Fruit fly (Drosophila melanogaster) ovary, adult (tissue): ENCODE results near the gene Cep290.

Experiments used
- CG17801 ChIP-seq: fragments of 200-800 bp; optimal IDR thresholded peaks from 2 replicates; lab custom pipeline; 2019; ENCODE audit warnings: missing biosample characterization, mild to moderate bottlenecking, missing genetic modification characterization, moderate library complexity; ENCODE audit not compliant: partially characterized antibody

The Cep290 gene

DNA sequence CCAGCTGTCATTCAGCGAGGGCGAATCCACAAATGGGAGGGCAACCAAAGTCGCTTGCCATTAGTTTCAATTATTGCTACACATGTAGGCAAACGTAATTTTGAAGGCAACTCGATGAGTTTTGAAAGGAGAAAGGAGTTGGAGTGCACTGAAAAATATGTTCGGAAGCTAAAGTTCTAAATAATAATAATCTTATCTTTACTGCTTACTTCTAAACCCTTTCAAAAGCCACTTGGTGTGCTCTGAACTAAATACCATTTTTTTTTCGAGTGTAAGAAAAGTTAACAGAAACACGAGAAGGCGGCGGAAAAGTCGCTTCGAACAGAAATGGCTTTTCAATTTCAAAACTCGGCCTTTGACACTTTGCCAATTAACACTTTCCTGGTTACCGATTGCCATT is at the start of gene Cep290:
Gene Cep290, plus strand, starts transcription at position 301 of the 400 bp plus-strand sequence.
- TF ChIP-seq CG17801 (GFP tag; lab: Kevin White, UChicago): no peak

DNA sequence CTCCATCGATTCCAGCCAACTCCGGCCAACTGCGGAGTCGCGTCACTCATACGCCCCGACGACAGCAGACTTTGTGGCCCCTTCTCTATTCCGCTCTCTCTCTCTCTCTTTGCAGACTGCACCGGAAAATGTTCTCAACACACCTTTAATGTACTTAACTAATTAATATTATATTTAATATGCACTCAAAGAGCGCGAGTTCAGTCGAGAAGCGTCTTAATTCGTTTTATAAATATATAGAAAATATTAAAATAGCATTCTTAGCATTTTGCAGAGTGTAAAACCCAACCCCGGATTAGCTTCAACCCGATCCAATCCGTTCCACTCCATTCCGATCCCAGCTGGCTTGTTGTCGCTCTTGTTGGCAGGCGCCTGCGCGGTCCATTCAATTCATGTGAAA is 49.3 kb upstream of the Cep290 start:
- TF ChIP-seq CG17801 (GFP tag; lab: Kevin White, UChicago): no peak

DNA sequence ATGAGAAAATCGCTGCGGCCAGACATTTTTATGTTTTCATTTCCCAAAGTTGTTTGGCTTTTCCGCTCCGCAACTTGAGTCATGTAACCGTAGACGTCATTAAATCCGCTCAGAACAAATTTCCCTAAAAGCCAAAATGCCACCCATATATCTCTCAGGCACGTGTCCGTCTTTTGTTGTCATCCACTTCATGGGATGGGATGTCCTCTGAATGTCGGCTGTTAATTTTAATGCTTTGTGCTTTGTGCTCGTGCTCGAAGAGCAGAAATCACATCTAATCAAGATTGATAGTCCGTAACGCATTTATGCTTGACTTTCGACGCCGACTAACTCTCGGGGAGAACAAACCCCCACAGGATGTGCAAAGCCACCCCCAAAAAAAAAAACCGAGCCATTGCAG is 48.7 kb upstream of the Cep290 start:
- no peak for TF ChIP-seq CG17801 (GFP tag; lab: Kevin White, UChicago)

DNA sequence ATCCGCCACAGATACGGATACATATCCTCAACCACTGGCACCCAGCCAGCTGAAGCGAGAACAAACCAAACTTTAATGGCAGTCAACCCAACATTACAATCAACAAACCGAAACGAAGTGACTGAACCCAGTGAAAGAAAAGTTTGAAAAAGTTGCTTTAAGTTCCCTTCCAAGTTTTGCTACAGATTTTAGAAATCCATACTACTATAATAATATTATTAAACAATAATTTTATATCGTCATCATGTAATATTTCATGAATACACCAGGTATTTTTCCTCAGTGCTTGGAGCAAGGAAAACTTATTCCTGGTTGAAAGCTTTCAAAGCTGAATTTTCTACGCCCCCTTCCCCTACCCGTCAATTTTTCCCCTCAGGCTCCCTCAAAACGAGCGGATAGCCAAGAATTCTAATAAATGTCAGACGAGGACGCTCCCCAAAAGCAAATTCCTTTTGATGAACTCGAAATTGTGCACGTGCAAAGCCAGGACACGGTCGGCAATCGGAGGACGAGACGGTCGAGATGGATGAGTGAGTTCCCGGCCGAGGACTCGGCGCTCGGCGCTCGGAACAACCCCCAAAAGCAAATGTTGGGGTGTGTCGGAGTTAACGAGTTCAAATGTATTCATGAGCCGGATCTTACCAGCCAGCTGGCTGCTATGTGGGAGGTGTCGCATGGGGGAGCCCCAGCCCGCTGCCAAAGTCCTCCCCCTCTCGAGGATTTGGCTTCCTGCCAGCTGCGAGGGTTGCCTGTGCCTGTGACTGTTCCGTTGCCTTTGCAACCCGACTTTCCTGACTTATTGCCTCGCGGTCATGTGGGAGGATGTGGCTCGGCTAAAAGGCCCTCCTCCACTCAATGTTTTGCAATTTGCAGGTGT is 46.6 kb upstream of the Cep290 start:
- no peak for TF ChIP-seq CG17801 (GFP tag; lab: Kevin White, UChicago)

DNA sequence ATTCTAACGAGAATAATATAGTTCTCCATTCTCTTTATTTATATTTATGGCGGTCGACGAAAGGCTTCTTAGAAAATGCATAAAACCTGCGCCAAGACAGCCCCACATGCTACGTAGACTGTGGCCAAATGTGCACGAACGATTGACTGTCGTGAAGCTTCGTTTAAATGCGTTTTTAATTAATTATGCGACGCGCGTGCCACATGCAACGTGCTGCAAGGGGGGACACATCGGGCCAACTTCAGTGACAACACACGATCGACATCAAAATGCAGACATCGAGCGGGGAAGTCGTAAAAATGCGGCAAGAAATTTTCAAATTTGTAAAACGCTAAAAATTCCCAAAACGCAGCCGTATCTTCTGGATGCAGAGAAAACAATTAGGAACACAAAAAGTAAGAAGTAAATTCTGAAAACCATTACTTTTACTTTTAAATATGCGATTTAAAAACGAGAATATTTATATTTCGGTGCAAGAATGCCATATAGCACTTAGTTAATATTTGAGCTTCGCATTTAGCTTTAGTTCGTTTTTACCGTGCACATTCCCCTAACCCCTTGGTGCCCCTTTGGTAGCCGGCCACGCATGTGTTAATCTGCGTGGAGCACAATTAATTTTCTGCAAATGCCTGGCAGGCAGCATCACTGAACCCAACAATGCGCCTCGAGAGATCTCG is 43.8 kb upstream of the Cep290 start:
- TF ChIP-seq CG17801 (GFP tag; lab: Kevin White, UChicago): no peak

DNA sequence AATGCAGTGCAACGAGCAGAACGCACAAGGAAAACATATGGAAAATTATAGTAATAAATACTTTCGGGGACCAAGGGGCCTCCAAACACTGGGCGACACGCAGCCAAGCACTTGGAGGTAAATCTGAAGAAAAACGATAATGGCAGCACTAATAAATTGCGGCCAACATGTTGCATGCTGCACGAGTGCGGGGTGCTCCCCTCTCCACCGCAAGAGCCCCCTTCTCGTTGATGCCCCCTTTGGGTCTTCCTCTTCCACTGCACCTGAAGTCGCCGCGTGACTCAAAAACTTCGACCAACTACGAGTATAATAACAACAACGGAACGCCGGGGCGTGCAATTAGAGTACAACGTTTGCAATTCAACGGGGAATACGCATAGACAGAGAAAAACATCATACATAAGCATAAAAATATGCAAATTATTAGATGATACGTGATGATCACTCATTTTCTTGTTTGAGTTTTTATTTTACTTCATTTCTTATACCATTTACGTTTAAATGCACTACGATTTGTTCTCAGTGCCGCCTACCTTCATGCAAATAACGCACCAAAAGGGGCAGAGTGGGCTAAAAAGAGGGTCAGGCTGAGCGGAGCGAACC is 41.8 kb upstream of the Cep290 start:
- no peak for TF ChIP-seq CG17801 (GFP tag; lab: Kevin White, UChicago)

DNA sequence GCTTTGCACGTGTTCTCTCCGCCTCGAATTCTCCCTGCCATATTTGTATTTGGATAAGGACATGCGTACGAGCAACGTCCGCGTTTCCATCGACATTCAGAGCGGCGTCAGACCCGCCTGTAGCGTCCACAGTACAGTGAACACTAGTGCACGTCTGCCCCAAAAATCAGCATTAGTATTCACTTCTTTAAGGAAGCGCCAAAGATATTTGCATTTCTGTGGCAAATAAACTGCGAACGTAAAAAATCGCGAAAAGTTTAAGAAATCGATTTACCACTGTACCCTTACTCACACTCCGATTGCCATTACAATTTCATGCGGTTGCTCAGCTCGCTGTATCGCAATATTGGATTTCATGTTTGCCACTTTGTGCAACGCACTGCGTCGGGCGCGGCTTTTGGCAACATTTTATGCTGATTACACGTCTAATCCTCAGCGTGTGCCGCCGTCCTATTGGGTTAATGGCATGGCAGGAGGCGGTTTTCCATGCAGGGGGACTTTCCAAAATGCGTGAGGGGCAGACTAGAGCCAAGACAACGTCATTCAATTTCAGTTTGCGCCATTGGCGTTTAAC is 40.9 kb upstream of the Cep290 start:
- TF ChIP-seq CG17801 (GFP tag; lab: Kevin White, UChicago): no peak

DNA sequence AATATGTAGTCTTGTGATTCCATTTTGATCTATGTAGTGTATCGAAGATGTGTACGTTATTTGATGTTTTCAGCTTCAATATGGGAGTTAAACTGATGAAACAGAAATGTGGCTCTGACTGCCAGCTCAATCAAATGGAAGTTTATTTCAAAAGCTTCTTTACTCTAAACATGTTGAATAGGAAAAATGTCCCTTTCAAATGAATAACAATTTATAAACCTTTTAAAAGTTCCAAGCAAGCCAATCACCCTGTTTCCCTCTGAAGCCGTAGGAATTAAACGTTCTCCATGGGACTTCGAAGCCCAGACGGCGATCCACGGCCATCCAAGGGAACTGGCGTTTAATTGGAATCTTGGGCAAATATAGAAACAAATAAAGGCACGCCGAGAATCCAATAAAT is 39.8 kb upstream of the Cep290 start, which contains the start of gene CG13898:
Gene CG13898, minus strand, starts transcription at position 101 of the 400 bp plus-strand sequence.
- no peak for TF ChIP-seq CG17801 (GFP tag; lab: Kevin White, UChicago)

DNA sequence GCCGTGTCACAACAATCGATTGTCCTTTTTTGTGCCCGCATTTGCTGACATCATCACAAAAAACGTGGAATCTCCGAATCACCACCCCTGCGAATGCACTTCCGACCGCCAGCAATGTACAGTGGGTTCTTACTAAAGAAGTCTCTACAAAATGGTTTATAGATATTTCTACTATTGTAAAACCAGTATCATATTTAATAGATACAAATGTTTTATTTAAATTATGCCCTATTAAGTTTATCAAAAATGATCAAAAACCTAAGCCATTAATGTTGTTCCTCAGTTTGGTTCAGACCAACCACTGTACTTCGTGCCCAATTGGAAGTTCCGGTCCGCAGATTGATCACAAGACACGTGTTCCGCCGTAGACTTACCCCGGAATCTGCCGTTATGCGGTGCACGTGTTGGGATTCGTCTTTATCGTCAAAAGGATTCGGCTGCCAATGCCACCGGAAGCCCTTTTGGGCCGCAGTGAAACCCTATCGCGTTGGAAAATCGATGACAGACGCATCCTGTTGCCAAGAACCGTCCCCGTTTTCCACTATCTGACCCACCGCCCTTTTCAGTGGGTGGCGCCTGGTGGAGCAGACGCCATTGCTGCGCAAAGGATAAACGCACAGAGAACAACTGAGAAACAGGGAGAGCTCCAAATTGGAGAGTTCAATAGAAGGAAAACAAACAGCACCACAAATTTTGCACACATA is 39.0 kb upstream of the Cep290 start:
- TF ChIP-seq CG17801 (GFP tag; lab: Kevin White, UChicago): no peak

DNA sequence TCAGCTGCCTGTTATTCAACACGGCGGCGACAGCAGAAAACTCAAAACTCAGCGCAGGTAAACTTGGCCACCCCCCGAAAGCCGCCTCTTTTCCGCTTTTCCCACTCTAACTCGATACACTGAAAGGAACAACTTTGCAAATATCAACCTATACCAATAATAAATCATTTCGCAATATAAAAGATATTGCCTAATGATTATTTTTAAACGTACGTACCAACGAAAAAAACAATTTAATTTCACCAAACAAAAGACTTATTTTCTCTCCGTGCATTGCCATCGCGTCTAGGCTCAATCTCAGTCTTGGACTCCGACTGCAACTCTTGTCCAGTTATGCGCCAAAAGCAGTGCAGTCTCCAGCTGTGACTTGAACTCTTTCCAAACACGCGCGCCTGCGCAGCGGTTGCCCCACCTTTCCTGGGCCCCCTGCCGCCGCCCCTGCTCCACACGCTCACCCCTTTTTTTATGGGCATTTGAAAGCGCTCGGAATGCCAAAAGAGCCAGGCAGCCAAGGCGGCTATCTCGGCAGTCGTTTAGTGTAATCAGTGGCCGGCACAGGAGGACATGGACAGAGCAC is 38.0 kb upstream of the Cep290 start:
- TF ChIP-seq CG17801 (GFP tag; lab: Kevin White, UChicago): no peak

DNA sequence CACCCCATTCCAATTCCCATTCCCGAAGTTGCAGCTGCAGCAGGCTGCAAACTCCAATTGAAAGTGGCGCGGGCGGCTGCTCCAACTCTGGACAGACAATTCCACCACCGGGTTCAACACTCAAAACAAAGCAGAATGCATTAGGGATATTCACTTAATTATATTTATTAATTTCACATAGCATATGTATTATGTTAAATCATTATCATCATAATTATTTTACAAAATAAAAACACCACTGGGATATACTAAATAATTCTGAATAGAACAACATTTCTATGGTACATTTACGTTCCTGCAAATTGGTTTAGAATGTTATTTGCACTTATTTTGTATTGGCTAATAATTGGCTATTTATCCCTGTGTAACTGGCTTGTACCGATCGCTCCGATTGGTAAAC is 36.3 kb upstream of the Cep290 start:
- no peak for TF ChIP-seq CG17801 (GFP tag; lab: Kevin White, UChicago)

DNA sequence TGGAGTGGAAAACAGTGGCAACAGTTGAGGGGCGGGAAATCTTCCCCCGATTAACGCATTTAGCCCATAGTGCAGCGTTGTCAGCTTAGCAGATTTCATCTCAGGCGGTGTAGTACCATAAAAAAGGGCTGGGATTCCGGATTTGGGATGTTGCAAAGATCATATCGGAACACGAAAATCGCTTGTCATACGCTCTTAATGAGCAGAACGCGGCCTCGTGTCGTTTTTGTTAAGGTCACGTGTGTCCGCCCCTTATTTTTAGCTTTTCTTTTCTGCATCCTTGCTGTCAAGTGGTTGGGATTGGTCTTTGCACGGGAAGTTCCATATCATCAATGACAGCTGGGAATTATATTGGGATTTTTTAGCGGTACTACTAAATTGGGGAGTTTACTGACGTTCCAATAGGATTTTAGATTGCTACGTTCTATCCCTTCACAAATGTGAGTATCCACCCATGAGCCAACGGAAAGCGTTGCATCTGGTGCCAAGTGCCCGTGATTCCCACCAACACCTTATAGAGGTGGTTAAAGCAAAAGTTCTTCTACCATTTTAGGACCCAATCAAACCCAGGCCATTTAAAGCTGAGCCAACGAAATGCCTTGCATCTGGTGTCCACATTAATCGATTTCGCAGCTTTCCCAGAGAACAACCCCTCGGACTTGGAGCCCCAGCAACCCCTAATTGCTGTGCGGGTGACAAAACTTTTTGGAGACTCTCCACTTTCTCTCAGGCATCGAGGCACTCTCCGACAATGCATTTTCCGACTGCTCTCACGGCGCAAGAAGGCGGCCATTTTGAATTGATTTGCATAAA is 34.8 kb upstream of the Cep290 start:
- TF ChIP-seq CG17801 (GFP tag; lab: Kevin White, UChicago): no peak

DNA sequence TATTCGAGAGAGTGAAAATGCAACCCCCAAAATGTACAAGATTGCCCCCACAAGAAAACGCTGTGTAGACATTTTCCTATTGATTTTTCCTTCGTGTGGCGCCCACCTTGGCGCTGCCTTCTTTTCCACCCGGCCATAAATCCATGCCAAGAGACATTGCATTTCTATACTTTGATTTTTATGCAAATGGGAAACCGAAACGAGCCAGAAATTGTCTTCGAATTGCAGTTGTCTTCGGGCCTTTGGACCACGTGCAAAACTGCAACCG is 34.3 kb upstream of the Cep290 start:
- TF ChIP-seq CG17801 (GFP tag; lab: Kevin White, UChicago): no peak
